Worm (Caenorhabditis elegans) whole organism, midembryonic: ENCODE data around the gene T26C12.2.
"Not testable (repeated sequence)": the region's sequence is repeated elsewhere in the genome, so short reads cannot be mapped to it uniquely, and the experiment has no call there.

Source experiments
- T22C8.4 ChIP-seq: fragments of 200-800 bp; sonication (Bioruptor generic); IDR thresholded peaks from 2 replicates; pipeline ENCODE4 v1.3.6; 2022; ENCODE audit warnings: missing genetic modification characterization, missing compliant biosample characterization
- cog-1 ChIP-seq: sonication (generic microtip); optimal IDR thresholded peaks from 2 replicates; lab custom pipeline; 2016; ENCODE audit warnings: missing genetic modification characterization, missing compliant biosample characterization
- flt-1 ChIP-seq: fragments of 200-800 bp; sonication (Bioruptor generic); IDR thresholded peaks from 2 replicates; pipeline ENCODE4 v1.3.6; 2022; ENCODE audit warnings: missing genetic modification characterization, missing compliant biosample characterization
- klf-2 ChIP-seq: fragments of 200-800 bp; sonication (Bioruptor generic); conservative IDR thresholded peaks from 2 replicates; pipeline ENCODE4 v1.3.6; 2022; ENCODE audit warnings: missing genetic modification reagents, missing genetic modification characterization, missing compliant biosample characterization
- med-1 ChIP-seq: sonication (generic microtip); optimal IDR thresholded peaks from 2 replicates; lab custom pipeline; 2017; ENCODE audit warnings: missing genetic modification characterization, mild to moderate bottlenecking, missing compliant biosample characterization, antibody characterized with exemption, missing genetic modification reagents; ENCODE audit not compliant: insufficient read depth
- ref-1 ChIP-seq: fragments of 200-800 bp; sonication (Bioruptor generic); conservative IDR thresholded peaks from 2 replicates; pipeline ENCODE4 v1.3.6; 2022; ENCODE audit warnings: missing genetic modification reagents, missing genetic modification characterization, missing compliant biosample characterization
- tab-1 ChIP-seq: fragments of 200-800 bp; sonication (Bioruptor generic); IDR thresholded peaks from 2 replicates; pipeline ENCODE4 v1.3.6; 2022; ENCODE audit warnings: missing genetic modification characterization, missing compliant biosample characterization
- ztf-23 ChIP-seq: fragments of 200-800 bp; sonication (Bioruptor generic); IDR thresholded peaks from 2 replicates; pipeline ENCODE4 v1.3.6; 2022; ENCODE audit warnings: missing genetic modification reagents, missing genetic modification characterization, missing compliant biosample characterization
- ztf-29 ChIP-seq: fragments of 200-800 bp; sonication (Bioruptor generic); IDR thresholded peaks from 2 replicates; pipeline ENCODE4 v1.3.6; 2022; ENCODE audit warnings: missing genetic modification reagents, missing genetic modification characterization, missing compliant biosample characterization

Gene T26C12.2

DNA sequence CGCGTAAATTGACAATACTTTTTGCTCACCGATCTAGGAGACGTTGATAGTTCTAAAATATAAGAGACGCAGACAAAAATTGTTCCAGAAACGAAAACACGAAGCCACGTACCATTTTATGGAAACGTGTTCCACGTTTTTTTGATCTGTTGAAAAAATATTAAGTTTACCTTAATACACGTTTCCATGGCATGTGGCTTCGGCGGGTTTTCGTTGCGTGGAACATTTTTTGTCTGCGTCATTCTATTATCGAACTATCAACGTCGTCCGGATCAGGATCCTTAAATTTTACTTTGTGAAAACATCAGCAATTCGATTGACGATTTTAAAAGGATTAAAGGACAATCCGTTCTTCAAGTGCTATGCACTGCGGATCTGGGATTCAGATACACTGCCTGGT lies at the start of gene T26C12.2:
TSS of gene T26C12.2 (minus strand) at position 101 of the 400 bp plus-strand sequence.
- TF ChIP-seq klf-2 (GFP tag; lab: Robert Waterston, UW): no peak
- TF ChIP-seq ztf-29: no peak
- TF ChIP-seq tab-1: no peak

DNA sequence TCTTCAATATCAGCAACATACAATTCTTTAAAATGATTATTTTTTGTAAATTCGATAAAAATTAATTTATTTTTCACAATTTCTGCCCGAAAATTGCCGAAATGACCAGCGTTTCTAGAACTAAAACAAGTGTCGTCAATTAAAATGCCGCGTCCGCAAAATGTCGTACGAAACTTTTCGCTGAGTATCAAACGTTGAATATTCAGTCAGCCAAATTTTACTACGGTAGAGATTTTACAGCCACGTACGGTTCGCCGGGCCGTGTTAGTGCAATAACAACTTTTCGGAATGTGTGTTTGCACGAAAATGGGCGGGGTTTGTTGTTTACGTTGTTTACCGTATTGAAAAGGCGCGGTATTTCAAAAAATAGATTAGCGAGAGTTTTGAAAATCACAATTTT lies 47.8 kb upstream of the T26C12.2 start:
- TF ChIP-seq ztf-23 (GFP tag; lab: Robert Waterston, UW): 0 out of 2 replicates have a peak, but pooled peaks have one; percentile 34

DNA sequence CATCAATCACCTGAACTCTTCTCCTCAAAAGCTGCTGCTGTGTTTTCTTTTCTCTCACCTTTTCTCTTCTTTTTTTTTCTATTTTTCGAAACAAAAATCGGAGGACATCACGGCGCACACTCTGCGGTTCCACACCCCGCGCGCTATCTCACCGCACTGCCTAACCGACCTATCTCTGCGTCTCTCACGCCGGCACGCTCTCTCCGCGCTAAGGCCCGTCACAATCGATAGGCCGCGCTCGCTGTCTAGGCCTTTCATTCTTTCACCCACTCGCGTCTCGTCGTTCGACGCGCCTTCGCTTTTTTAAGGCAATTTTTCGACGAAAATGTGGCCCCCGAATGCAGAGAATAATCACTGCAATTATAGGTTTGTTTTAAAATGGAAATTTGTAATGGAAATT lies 45.7 kb upstream of the T26C12.2 start, which contains the start of gene zip-11:
TSS of gene zip-11 (plus strand) at position 34 of the 400 bp plus-strand sequence.
- no peak for TF ChIP-seq klf-2 (GFP tag; lab: Robert Waterston, UW)
- no peak for TF ChIP-seq ztf-29
- no peak for TF ChIP-seq tab-1
- peak; percentile 62; the same call in 1 of the 2 replicates for TF ChIP-seq T22C8.4 (GFP tag; lab: Robert Waterston, UW)
- TF ChIP-seq ref-1: no peak
- no peak for TF ChIP-seq ztf-23 (GFP tag; lab: Robert Waterston, UW)

DNA sequence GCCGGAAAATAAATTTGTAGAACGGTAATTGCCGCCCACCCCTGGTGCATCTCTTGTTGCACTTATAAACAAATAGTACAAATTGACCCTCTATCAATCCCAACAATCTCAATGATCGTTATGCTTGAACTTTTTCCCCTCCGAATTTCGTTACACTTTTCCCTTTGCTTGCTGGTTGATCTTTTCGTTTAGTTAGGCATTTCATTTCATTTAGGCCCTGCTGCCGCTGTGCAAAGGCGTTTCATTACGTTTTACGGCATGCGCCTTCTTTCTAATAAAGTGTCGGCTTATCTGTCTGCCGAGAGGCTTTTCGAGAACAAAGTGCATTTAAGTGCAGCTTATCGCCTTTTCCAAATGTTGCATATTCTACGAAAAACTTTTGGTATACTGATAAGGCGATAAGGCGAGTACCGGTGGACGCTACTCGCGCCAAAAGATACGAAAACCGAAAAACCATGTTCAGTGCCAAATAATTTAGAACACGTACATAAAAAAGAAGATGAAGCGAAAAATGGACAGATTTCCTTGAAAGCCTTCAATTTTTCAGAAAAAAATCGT lies 45.2 kb upstream of the T26C12.2 start:
- TF ChIP-seq tab-1: no peak
- TF ChIP-seq ztf-23 (GFP tag; lab: Robert Waterston, UW): no peak
- no peak for TF ChIP-seq ztf-29
- no peak for TF ChIP-seq klf-2 (GFP tag; lab: Robert Waterston, UW)
- TF ChIP-seq cog-1 (tag; lab: Kevin White, UChicago): no peak
- TF ChIP-seq T22C8.4 (GFP tag; lab: Robert Waterston, UW): no peak
- TF ChIP-seq ref-1: no peak
- TF ChIP-seq med-1 (GFP tag; lab: Kevin White, UChicago): no peak
- TF ChIP-seq flt-1: no peak

DNA sequence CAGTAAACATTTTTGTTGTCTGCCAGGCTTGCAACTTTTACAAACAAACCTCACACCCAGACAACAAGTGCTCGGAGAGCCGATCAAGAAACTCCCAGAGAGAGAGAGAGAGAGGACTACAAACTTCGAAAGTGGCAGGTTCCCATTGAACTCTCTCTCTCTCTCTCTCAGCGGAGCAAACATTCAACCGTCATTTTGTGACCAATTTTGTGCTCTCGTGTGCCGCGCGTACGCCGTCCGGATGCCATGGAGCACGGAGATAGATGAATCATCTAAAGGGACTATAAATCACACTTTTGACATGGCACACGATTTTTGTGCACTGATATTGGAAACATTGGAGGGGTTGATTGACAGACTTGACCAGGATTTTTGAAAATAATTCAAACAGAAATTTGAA lies 43.3 kb upstream of the T26C12.2 start:
- TF ChIP-seq T22C8.4 (GFP tag; lab: Robert Waterston, UW) (no peak), ztf-29 (no peak), tab-1 (no peak), med-1 (GFP tag; lab: Kevin White, UChicago) (no peak), flt-1 (no peak), ref-1 (no peak), ztf-23 (GFP tag; lab: Robert Waterston, UW) (no peak), cog-1 (tag; lab: Kevin White, UChicago) (no peak)

DNA sequence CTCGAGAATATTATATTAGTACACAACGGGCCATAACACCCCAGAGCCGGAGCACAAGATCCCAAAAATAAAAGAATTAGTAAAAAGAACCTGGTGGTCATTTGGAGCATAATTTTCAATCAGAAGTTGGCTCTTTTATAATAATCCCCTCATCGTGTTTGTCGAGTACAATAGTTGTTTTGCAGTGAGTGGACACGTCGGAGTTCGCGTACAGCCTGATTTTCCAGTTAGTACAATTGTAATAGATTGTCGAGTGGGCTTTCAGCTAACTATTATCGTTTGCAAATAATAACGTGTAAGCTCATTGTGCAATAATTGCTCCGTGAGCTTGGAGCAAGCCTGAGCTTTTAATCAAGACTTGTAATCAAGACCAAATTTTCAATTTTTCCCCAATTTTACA lies 41.9 kb upstream of the T26C12.2 start, which contains the start of gene W08E12.9:
TSS of gene W08E12.9 (minus strand) at position 101 of the 400 bp plus-strand sequence.
- TF ChIP-seq ref-1 (no peak), flt-1 (no peak), ztf-23 (GFP tag; lab: Robert Waterston, UW) (no peak), cog-1 (tag; lab: Kevin White, UChicago) (no peak), med-1 (GFP tag; lab: Kevin White, UChicago) (no peak), tab-1 (no peak), ztf-29 (no peak), klf-2 (GFP tag; lab: Robert Waterston, UW) (no peak), T22C8.4 (GFP tag; lab: Robert Waterston, UW) (no peak)

DNA sequence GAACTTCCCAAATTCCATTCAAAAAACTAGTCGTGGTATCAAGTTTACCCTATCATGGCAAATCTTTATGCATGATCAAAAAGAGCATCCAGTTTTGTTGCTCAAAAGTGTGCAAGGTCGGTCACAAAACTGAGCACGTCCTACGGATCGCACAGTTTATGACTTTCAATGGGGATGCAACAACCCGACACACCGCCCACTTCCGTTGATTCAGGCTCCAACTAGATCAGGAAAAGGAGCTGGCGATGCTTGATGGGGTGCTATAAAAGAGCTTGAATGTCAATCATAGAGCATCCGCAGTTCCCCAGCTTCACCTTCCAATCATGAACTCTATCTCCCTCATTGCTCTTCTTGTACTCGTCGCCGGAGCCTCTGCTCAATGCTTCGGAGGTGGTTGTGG lies 40.0 kb upstream of the T26C12.2 start, which contains the start of gene W08E12.2:
TSS of gene W08E12.2 (plus strand) at position 301 of the 400 bp plus-strand sequence.
- no peak for TF ChIP-seq flt-1
- TF ChIP-seq klf-2 (GFP tag; lab: Robert Waterston, UW): no peak
- no peak for TF ChIP-seq tab-1
- no peak for TF ChIP-seq ztf-29

DNA sequence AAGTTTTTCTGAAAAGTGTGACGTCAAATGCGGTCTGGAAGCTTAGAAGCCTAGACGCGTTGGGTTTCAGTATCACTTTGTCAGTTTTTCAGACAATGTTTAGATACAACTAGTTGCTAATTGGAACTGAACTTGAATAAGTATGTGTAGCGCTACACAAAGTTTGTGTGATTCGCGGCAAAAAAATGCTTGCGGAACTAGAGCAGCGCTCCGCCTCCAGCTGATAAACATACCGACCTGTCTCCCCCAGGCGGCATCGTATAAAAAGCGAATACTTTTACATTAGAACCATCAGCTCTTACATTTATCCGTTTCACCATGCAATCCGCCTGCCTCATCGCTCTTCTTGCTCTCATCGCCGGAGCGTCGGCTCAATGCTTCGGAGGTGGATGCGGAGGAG lies 38.1 kb upstream of the T26C12.2 start, which contains the start of gene idpp-12:
TSS of gene idpp-12 (plus strand) at position 301 of the 400 bp plus-strand sequence.
- TF ChIP-seq ref-1; klf-2 (GFP tag; lab: Robert Waterston, UW); ztf-29: not testable (repeated sequence)

DNA sequence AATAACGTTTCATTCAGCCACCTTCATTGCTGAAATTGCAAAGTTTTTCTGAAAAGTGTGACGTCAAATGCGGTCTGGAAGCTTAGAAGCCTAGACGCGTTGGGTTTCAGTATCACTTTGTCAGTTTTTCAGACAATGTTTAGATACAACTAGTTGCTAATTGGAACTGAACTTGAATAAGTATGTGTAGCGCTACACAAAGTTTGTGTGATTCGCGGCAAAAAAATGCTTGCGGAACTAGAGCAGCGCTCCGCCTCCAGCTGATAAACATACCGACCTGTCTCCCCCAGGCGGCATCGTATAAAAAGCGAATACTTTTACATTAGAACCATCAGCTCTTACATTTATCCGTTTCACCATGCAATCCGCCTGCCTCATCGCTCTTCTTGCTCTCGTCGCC lies 36.5 kb upstream of the T26C12.2 start, which contains the start of gene W08E12.4:
TSS of gene W08E12.4 (plus strand) at position 301 of the 400 bp plus-strand sequence.
- not testable (repeated sequence) for TF ChIP-seq flt-1; med-1 (GFP tag; lab: Kevin White, UChicago); cog-1 (tag; lab: Kevin White, UChicago)

DNA sequence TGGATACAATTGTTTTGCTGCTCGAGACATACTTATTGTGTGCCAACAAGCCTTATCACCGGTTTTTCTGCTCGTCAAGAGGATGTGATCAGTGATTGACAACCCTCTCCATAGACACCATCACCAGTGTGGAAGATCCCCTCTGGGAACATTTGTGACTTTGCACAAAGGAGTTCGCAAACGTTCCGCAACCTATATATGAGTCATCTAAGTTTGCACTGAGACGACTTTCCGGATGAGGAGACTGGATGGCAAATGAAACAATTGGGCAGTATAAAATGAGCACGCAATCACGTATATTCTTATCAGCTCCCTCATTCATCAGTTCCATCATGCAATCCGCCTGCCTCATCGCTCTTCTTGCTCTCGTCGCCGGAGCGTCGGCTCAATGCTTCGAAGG lies 34.9 kb upstream of the T26C12.2 start, which contains the start of gene W08E12.5:
TSS of gene W08E12.5 (plus strand) at position 301 of the 400 bp plus-strand sequence.
- TF ChIP-seq klf-2 (GFP tag; lab: Robert Waterston, UW) (no peak), ref-1 (no peak), cog-1 (tag; lab: Kevin White, UChicago) (no peak), flt-1 (no peak), T22C8.4 (GFP tag; lab: Robert Waterston, UW) (no peak), ztf-29 (no peak), tab-1 (no peak), med-1 (GFP tag; lab: Kevin White, UChicago) (no peak), ztf-23 (GFP tag; lab: Robert Waterston, UW) (no peak)

DNA sequence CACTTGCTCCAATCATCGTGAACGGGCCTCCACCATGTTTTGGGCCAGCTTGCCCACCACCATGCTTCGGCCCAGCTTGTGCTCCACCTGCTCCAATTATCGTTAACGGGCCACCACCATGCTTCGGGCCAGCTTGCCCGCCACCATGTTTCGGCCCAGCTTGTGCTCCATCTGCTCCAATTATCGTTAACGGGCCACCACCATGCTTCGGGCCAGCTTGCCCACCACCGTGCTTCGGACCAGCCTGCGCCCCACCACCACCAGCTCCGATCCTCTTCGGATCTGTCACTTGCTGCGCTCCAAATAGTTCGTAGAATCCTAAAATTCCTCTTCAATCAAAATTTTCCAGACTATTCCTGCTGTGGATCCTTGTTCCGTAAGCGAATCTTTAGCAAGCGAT lies 33.7 kb upstream of the T26C12.2 start:
- TF ChIP-seq klf-2 (GFP tag; lab: Robert Waterston, UW): no peak
- TF ChIP-seq ztf-23 (GFP tag; lab: Robert Waterston, UW): no peak
- no peak for TF ChIP-seq flt-1
- TF ChIP-seq ztf-29: no peak
- no peak for TF ChIP-seq cog-1 (tag; lab: Kevin White, UChicago)
- no peak for TF ChIP-seq T22C8.4 (GFP tag; lab: Robert Waterston, UW)
- no peak for TF ChIP-seq tab-1
- TF ChIP-seq med-1 (GFP tag; lab: Kevin White, UChicago): no peak
